Fruit fly (Drosophila melanogaster) whole organism, embryonic: ENCODE results near the gene CG3587.

Experiments
- Blimp-1 ChIP-seq: fragments of 200-800 bp; sonication (Bioruptor generic); optimal IDR thresholded peaks from 3 replicates; lab custom pipeline; 2018; ENCODE audit warnings: missing biosample characterization, missing genetic modification characterization, mild to moderate bottlenecking, moderate library complexity, missing genetic modification reagents
- CG13123 ChIP-seq: fragments of 200-800 bp; sonication (Bioruptor generic); optimal IDR thresholded peaks from 2 replicates; lab custom pipeline; 2016; ENCODE audit warnings: missing biosample characterization, missing genetic modification characterization
- CG14014 ChIP-seq: fragments of 200-800 bp; sonication (Bioruptor generic); IDR thresholded peaks from 2 replicates; pipeline ENCODE4 v1.3.6; 2022; ENCODE audit warnings: missing biosample characterization, missing genetic modification characterization
- CG16779 ChIP-seq: fragments of 200-800 bp; sonication (Bioruptor generic); IDR thresholded peaks from 2 replicates; pipeline ENCODE4 v1.3.6; 2022; ENCODE audit warnings: missing biosample characterization, missing genetic modification characterization
- CG17612 ChIP-seq: fragments of 200-800 bp; sonication (Bioruptor generic); IDR thresholded peaks from 2 replicates; pipeline ENCODE4 v1.3.6; 2022; ENCODE audit warnings: missing biosample characterization, missing genetic modification characterization
- CG2120 ChIP-seq: fragments of 200-800 bp; sonication (Bioruptor generic); optimal IDR thresholded peaks from 3 replicates; lab custom pipeline; 2016; ENCODE audit warnings: missing biosample characterization, missing genetic modification characterization
- CG32772 ChIP-seq: fragments of 200-800 bp; sonication (Bioruptor generic); IDR thresholded peaks from 2 replicates; pipeline ENCODE4 v1.3.6; 2022; ENCODE audit warnings: missing biosample characterization, missing genetic modification characterization
- CG4404 ChIP-seq: fragments of 200-800 bp; sonication (Bioruptor generic); IDR thresholded peaks from 2 replicates; pipeline ENCODE4 v1.3.6; 2022; ENCODE audit warnings: missing biosample characterization, missing genetic modification characterization
- CG4424 ChIP-seq: fragments of 200-800 bp; sonication (Bioruptor generic); optimal IDR thresholded peaks from 3 replicates; lab custom pipeline; 2016; ENCODE audit warnings: missing biosample characterization, missing genetic modification characterization
- CG4730 ChIP-seq: fragments of 200-800 bp; sonication (Bioruptor generic); IDR thresholded peaks from 2 replicates; pipeline ENCODE4 v1.3.6; 2022; ENCODE audit warnings: missing biosample characterization, missing genetic modification characterization
- CG4820 ChIP-seq: fragments of 200-800 bp; sonication (Bioruptor generic); optimal IDR thresholded peaks from 3 replicates; lab custom pipeline; 2016; ENCODE audit warnings: missing biosample characterization, missing genetic modification characterization
- CG5180 ChIP-seq: fragments of 200-800 bp; sonication (Bioruptor generic); optimal IDR thresholded peaks from 3 replicates; lab custom pipeline; 2017; ENCODE audit warnings: missing biosample characterization, missing genetic modification characterization, mild to moderate bottlenecking, moderate library complexity, missing genetic modification reagents
- CG6272 ChIP-seq: fragments of 200-800 bp; sonication (Bioruptor generic); IDR thresholded peaks from 2 replicates; pipeline ENCODE4 v1.3.6; 2022; ENCODE audit warnings: missing biosample characterization, missing genetic modification characterization
- CG6813 ChIP-seq: fragments of 200-800 bp; sonication (Bioruptor generic); optimal IDR thresholded peaks from 2 replicates; lab custom pipeline; 2017; ENCODE audit warnings: missing biosample characterization, missing genetic modification characterization, mild to moderate bottlenecking, moderate library complexity, missing genetic modification reagents
- CG6854 ChIP-seq: fragments of 200-800 bp; sonication (Bioruptor generic); optimal IDR thresholded peaks from 3 replicates; lab custom pipeline; 2017; ENCODE audit warnings: missing biosample characterization, mild to moderate bottlenecking, missing genetic modification characterization
- CG7357 ChIP-seq: fragments of 200-800 bp; sonication (Bioruptor generic); IDR thresholded peaks from 3 replicates; pipeline ENCODE4 v1.3.6; 2022; ENCODE audit warnings: missing biosample characterization, missing genetic modification characterization
- CG7839 ChIP-seq: fragments of 200-800 bp; sonication (Bioruptor generic); optimal IDR thresholded peaks from 3 replicates; lab custom pipeline; 2018; ENCODE audit warnings: missing biosample characterization, mild to moderate bottlenecking, missing genetic modification characterization, moderate library complexity
- CG7963 ChIP-seq: fragments of 200-800 bp; sonication (Bioruptor generic); IDR thresholded peaks from 3 replicates; pipeline ENCODE4 v1.3.6; 2022; ENCODE audit warnings: missing biosample characterization, missing genetic modification characterization; ENCODE audit not compliant: partially characterized antibody
- CG8765 ChIP-seq: fragments of 200-800 bp; sonication (Bioruptor generic); IDR thresholded peaks from 2 replicates; pipeline ENCODE4 v1.3.6; 2022; ENCODE audit warnings: missing biosample characterization, missing genetic modification characterization
- CG9727 ChIP-seq: fragments of 200-800 bp; sonication (Bioruptor generic); optimal IDR thresholded peaks from 3 replicates; lab custom pipeline; 2017; ENCODE audit warnings: missing biosample characterization, mild to moderate bottlenecking, missing genetic modification characterization
- CG9817 ChIP-seq: fragments of 200-800 bp; sonication (Bioruptor generic); optimal IDR thresholded peaks from 2 replicates; lab custom pipeline; 2018; ENCODE audit warnings: missing biosample characterization, mild to moderate bottlenecking, missing genetic modification characterization, moderate library complexity
- CG9932 ChIP-seq: fragments of 200-800 bp; sonication (Bioruptor generic); IDR thresholded peaks from 2 replicates; pipeline ENCODE4 v1.3.6; 2022; ENCODE audit warnings: missing biosample characterization, missing genetic modification characterization
- CkIIα-i1 ChIP-seq: fragments of 200-800 bp; sonication (Bioruptor generic); IDR thresholded peaks from 2 replicates; pipeline ENCODE4 v1.3.6; 2022; ENCODE audit warnings: missing biosample characterization, missing genetic modification characterization
- E2f1 ChIP-seq: fragments of 200-800 bp; sonication (Bioruptor generic); IDR thresholded peaks from 2 replicates; pipeline ENCODE4 v1.3.6; 2022; ENCODE audit warnings: missing biosample characterization, missing genetic modification characterization
- Hsf ChIP-seq: fragments of 200-800 bp; sonication (Bioruptor generic); optimal IDR thresholded peaks from 3 replicates; lab custom pipeline; 2016; ENCODE audit warnings: missing biosample characterization, missing genetic modification characterization
- NK7.1 ChIP-seq: fragments of 200-800 bp; sonication (Bioruptor generic); optimal IDR thresholded peaks from 3 replicates; lab custom pipeline; 2016; ENCODE audit warnings: missing biosample characterization, missing genetic modification characterization
- Oaz ChIP-seq: fragments of 200-800 bp; sonication (Bioruptor generic); IDR thresholded peaks from 2 replicates; pipeline ENCODE4 v1.3.6; 2022; ENCODE audit warnings: missing biosample characterization, missing genetic modification characterization
- PHDP ChIP-seq: fragments of 200-800 bp; sonication (Bioruptor generic); optimal IDR thresholded peaks from 3 replicates; lab custom pipeline; 2018; ENCODE audit warnings: missing biosample characterization, mild to moderate bottlenecking, missing genetic modification characterization, moderate library complexity
- Xrp1 ChIP-seq: fragments of 200-800 bp; sonication (Bioruptor generic); IDR thresholded peaks from 2 replicates; pipeline ENCODE4 v1.3.6; 2022; ENCODE audit warnings: missing biosample characterization, missing genetic modification characterization
- cg ChIP-seq: fragments of 200-800 bp; sonication (Bioruptor generic); optimal IDR thresholded peaks from 3 replicates; lab custom pipeline; 2019; ENCODE audit warnings: missing biosample characterization, mild to moderate bottlenecking, missing genetic modification characterization, moderate library complexity
- chif ChIP-seq, 2 experiments: fragments of 200-800 bp; sonication (Bioruptor generic); optimal IDR thresholded peaks; 3 replicates each; lab custom pipeline; 2016; ENCODE audit warnings: missing biosample characterization in 2 of 2, missing genetic modification characterization in 2 of 2
- danr ChIP-seq: fragments of 200-800 bp; sonication (Bioruptor generic); IDR thresholded peaks from 2 replicates; pipeline ENCODE4 v1.3.6; 2022; ENCODE audit warnings: missing biosample characterization, missing genetic modification characterization
- fu2 ChIP-seq: fragments of 200-800 bp; sonication (Bioruptor generic); optimal IDR thresholded peaks from 2 replicates; lab custom pipeline; 2016; ENCODE audit warnings: missing biosample characterization, missing genetic modification characterization
- ham ChIP-seq: fragments of 200-800 bp; sonication (Bioruptor generic); IDR thresholded peaks from 2 replicates; pipeline ENCODE4 v1.3.6; 2022; ENCODE audit warnings: missing biosample characterization, missing genetic modification characterization
- hb ChIP-seq: fragments of 200-800 bp; sonication (Bioruptor generic); IDR thresholded peaks from 3 replicates; pipeline ENCODE4 v1.3.6; 2022; ENCODE audit warnings: missing biosample characterization, missing genetic modification characterization; ENCODE audit not compliant: partially characterized antibody
- jing ChIP-seq: fragments of 200-800 bp; sonication (Bioruptor generic); optimal IDR thresholded peaks from 2 replicates; lab custom pipeline; 2018; ENCODE audit warnings: missing biosample characterization, mild to moderate bottlenecking, missing genetic modification characterization
- knrl ChIP-seq: fragments of 200-800 bp; sonication (Bioruptor generic); IDR thresholded peaks from 3 replicates; pipeline ENCODE4 v1.3.6; 2022; ENCODE audit warnings: missing biosample characterization, missing genetic modification characterization; ENCODE audit not compliant: partially characterized antibody
- mam ChIP-seq: fragments of 200-800 bp; sonication (Bioruptor generic); optimal IDR thresholded peaks from 3 replicates; lab custom pipeline; 2016; ENCODE audit warnings: missing biosample characterization, missing genetic modification characterization
- odd ChIP-seq: fragments of 200-800 bp; sonication (Bioruptor generic); optimal IDR thresholded peaks from 2 replicates; lab custom pipeline; 2017; ENCODE audit warnings: missing biosample characterization, mild to moderate bottlenecking, missing genetic modification characterization
- prd ChIP-seq, 3 experiments: fragments of >200 bp in 2 of 3; fragments of 200-800 bp in 1 of 3; sonication (Bioruptor generic) in 1 of 3; optimal IDR thresholded peaks in 2 of 3; IDR thresholded peaks in 1 of 3; 2 replicates in 2 of 3; 3 replicates in 1 of 3; pipeline versions ENCODE4 v1.3.6 to Lab custom; 2017 to 2022; ENCODE audit warnings: missing biosample characterization in 1 of 3, missing genetic modification characterization in 1 of 3
- pros ChIP-seq: fragments of 200-800 bp; sonication (Bioruptor generic); optimal IDR thresholded peaks from 3 replicates; lab custom pipeline; 2019; ENCODE audit warnings: missing biosample characterization, mild to moderate bottlenecking, missing genetic modification characterization, moderate library complexity
- run ChIP-seq: fragments of 200-800 bp; sonication (Bioruptor generic); optimal IDR thresholded peaks from 3 replicates; lab custom pipeline; 2018; ENCODE audit warnings: missing biosample characterization, mild to moderate bottlenecking, missing genetic modification characterization
- salm ChIP-seq: fragments of 200-800 bp; sonication (Bioruptor generic); optimal IDR thresholded peaks from 2 replicates; lab custom pipeline; 2018; ENCODE audit warnings: missing biosample characterization, mild to moderate bottlenecking, missing genetic modification characterization
- slou ChIP-seq: fragments of 200-800 bp; sonication (Bioruptor generic); optimal IDR thresholded peaks from 3 replicates; lab custom pipeline; 2016; ENCODE audit warnings: missing biosample characterization, missing genetic modification characterization
- so ChIP-seq: fragments of 200-800 bp; sonication (Bioruptor generic); IDR thresholded peaks from 3 replicates; pipeline ENCODE4 v1.3.6; 2022; ENCODE audit warnings: missing biosample characterization, missing genetic modification characterization
- tgo ChIP-seq: fragments of 200-800 bp; sonication (Bioruptor generic); IDR thresholded peaks from 3 replicates; pipeline ENCODE4 v1.3.6; 2022; ENCODE audit warnings: missing biosample characterization, missing genetic modification characterization
- tup ChIP-seq: fragments of 200-800 bp; sonication (Bioruptor generic); optimal IDR thresholded peaks from 2 replicates; lab custom pipeline; 2016; ENCODE audit warnings: missing biosample characterization, mild to moderate bottlenecking, missing genetic modification characterization, moderate library complexity
- vvl ChIP-seq: fragments of 200-800 bp; sonication (Bioruptor generic); IDR thresholded peaks from 2 replicates; pipeline ENCODE4 v1.3.6; 2022; ENCODE audit warnings: missing biosample characterization, missing genetic modification characterization

Gene CG3587

DNA sequence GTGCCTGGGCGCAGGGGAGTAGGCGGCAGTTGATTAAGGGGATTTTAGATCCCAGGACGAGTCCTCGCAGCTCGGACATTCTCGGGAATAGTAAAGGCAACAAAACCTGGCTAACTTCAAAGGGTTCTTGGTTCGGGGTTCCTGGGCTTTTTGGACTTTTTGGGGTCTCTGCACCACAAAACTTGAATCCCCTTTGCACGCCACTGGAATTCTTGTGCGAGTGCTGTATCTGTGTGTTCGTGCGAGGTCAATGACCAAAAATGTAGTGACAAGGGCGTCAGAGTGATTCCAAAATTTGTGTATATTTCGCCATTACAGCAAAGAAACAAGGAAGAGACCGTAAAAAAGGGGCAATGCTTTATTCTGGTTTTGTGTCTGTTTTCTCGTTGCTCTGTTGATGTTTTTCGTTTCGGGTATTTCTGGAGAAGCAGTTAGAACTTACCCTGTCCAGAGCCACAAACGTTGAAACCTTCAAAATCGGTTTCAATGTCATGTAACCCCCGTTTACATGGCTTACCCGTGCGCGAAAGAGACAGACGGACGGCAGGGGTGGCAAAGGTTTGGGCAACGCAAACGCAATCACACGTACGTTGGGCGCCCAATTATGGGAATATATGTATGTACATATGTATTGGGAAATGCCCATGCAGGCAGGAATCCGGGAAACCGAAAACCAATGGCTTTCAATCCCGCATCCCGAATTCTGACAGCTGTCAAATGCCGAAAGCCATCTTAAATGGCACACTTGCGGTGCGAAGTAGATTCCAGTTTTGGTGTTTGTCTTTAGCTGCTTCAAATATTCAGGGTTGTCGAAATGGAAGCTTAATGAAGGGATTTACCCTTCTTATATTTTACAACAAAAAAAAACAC lies 4.4 kb downstream of the CG3587 start (continued):
- peak; percentile 6 for TF ChIP-seq salm (tag; lab: Kevin White, UChicago)
- TF ChIP-seq cg (GFP tag; lab: Kevin White, UChicago): no peak
- TF ChIP-seq pros (GFP tag; lab: Kevin White, UChicago): peak; percentile 86
- no peak for TF ChIP-seq slou (GFP tag; lab: Kevin White, UChicago)
- no peak for TF ChIP-seq ham
- peak; percentile 41 for TF ChIP-seq CG2120
- TF ChIP-seq CG7963 (GFP tag; lab: Robert Waterston, UW): no peak
- TF ChIP-seq PHDP (tag; lab: Kevin White, UChicago): peak; percentile 65
- no peak for TF ChIP-seq CG5180 (GFP tag; lab: Kevin White, UChicago)
- peak; percentile 11 for TF ChIP-seq CG13123 (GFP tag; lab: Kevin White, UChicago)
- TF ChIP-seq mam (GFP tag; lab: Kevin White, UChicago): peak; percentile 55
- peak; percentile 49 for TF ChIP-seq CG7839
- TF ChIP-seq CG9727 (GFP tag; lab: Kevin White, UChicago): no peak
- TF ChIP-seq odd (GFP tag; lab: Kevin White, UChicago): no peak
- TF ChIP-seq CG32772 (GFP tag; lab: Robert Waterston, UW): peak; percentile 45
- peak; percentile 7 for TF ChIP-seq CG4820 (GFP tag; lab: Kevin White, UChicago)
- TF ChIP-seq tgo: peak; percentile 63
- no peak for TF ChIP-seq run (tag; lab: Kevin White, UChicago)
- TF ChIP-seq CG4404 (GFP tag; lab: Robert Waterston, UW): peak; percentile 39; the same call in 1 of the 2 replicates
- TF ChIP-seq E2f1 (GFP tag; lab: Robert Waterston, UW): peak; percentile 14; the same call in 1 of the 2 replicates
- no peak for TF ChIP-seq CG8765 (GFP tag; lab: Robert Waterston, UW)
- TF ChIP-seq prd (optimal IDR thresholded peaks at IDR 0.05; lab: Kevin White, UChicago): no peak
- peak; percentile 68 for TF ChIP-seq prd (GFP tag; IDR thresholded peaks at IDR 0.05; lab: Robert Waterston, UW)
- peak; percentile 51; the same call in 1 of the 2 replicates for TF ChIP-seq CG14014 (GFP tag; lab: Robert Waterston, UW)
- no peak for TF ChIP-seq CkIIα-i1 (GFP tag; lab: Robert Waterston, UW)
- TF ChIP-seq Xrp1: peak; percentile 75
- TF ChIP-seq CG6813: no peak
- TF ChIP-seq NK7.1: no peak
- TF ChIP-seq CG16779 (GFP tag; lab: Robert Waterston, UW): no peak
- TF ChIP-seq CG7357 (GFP tag; lab: Robert Waterston, UW): peak; percentile 50; the same call in 1 of the 3 replicates
- peak; percentile 44; the same call in 1 of the 2 replicates for TF ChIP-seq vvl (GFP tag; lab: Robert Waterston, UW)
- TF ChIP-seq Oaz (GFP tag; lab: Robert Waterston, UW): no peak
- peak; percentile 11 for TF ChIP-seq CG4424 (GFP tag; lab: Kevin White, UChicago)
- TF ChIP-seq chif (GFP tag; optimal IDR thresholded peaks at IDR 0.05; lab: Kevin White, UChicago): peak; percentile 5 to 14
- TF ChIP-seq CG17612 (GFP tag; lab: Robert Waterston, UW): no peak
- TF ChIP-seq CG9932: peak; percentile 47
- peak; percentile 26 for TF ChIP-seq Hsf (GFP tag; lab: Kevin White, UChicago)
- TF ChIP-seq CG4730 (GFP tag; lab: Robert Waterston, UW): 0 out of 2 replicates have a peak, but pooled peaks have one; percentile 26
- no peak for TF ChIP-seq hb (GFP tag; lab: Robert Waterston, UW)
- peak; percentile 42 for TF ChIP-seq fu2
- peak; percentile 52 for TF ChIP-seq CG9817
- no peak for TF ChIP-seq CG6854 (GFP tag; lab: Kevin White, UChicago)
- peak; percentile 9 for TF ChIP-seq jing (GFP tag; lab: Kevin White, UChicago)
- TF ChIP-seq knrl (GFP tag; lab: Robert Waterston, UW): no peak
- TF ChIP-seq tup (GFP tag; lab: Kevin White, UChicago): no peak
- TF ChIP-seq CG6272 (GFP tag; lab: Robert Waterston, UW): peak; percentile 54; the same call in 1 of the 2 replicates
- TF ChIP-seq so (GFP tag; lab: Robert Waterston, UW): 0 out of 3 replicates have a peak, but pooled peaks have one; percentile 6
- peak; percentile 61 for TF ChIP-seq Blimp-1 (GFP tag; lab: Kevin White, UChicago)
- TF ChIP-seq danr (GFP tag; lab: Robert Waterston, UW): peak; percentile 41; the same call in 1 of the 2 replicates
